Worm (Caenorhabditis elegans) whole organism, L4/young adult: ENCODE measurements around the gene srv-1.

Source experiments
- W03F9.2 ChIP-seq: fragments of 150-350 bp; optimal IDR thresholded peaks from 2 replicates; lab custom pipeline; 2014; ENCODE audit warnings: missing biosample characterization, missing genetic modification characterization
- dao-5 ChIP-seq: sonication (generic microtip); optimal IDR thresholded peaks from 2 replicates; lab custom pipeline; 2016; ENCODE audit warnings: missing genotype, missing genetic modification characterization, moderate library complexity, missing compliant biosample characterization
- him-1 ChIP-seq: sonication (generic microtip); optimal IDR thresholded peaks from 2 replicates; lab custom pipeline; 2016; ENCODE audit warnings: missing genotype, missing genetic modification reagents, missing genetic modification characterization, missing compliant biosample characterization

- no peak for TF ChIP-seq dao-5 (tag; lab: Kevin White, UChicago)
- TF ChIP-seq W03F9.2: no peak
- no peak for TF ChIP-seq him-1
Observed at ce11 chrIII:6803107-6803506, 47.1 kb upstream of the srv-1 start.
